Worm (Caenorhabditis elegans) whole organism, midembryonic: ENCODE results near the gene anoh-1.

Experiments used
- T22C8.4 ChIP-seq: fragments of 200-800 bp; sonication (Bioruptor generic); IDR thresholded peaks from 2 replicates; pipeline ENCODE4 v1.3.6; 2022; ENCODE audit warnings: missing genetic modification characterization, missing compliant biosample characterization
- flt-1 ChIP-seq: fragments of 200-800 bp; sonication (Bioruptor generic); IDR thresholded peaks from 2 replicates; pipeline ENCODE4 v1.3.6; 2022; ENCODE audit warnings: missing genetic modification characterization, missing compliant biosample characterization
- klf-2 ChIP-seq: fragments of 200-800 bp; sonication (Bioruptor generic); conservative IDR thresholded peaks from 2 replicates; pipeline ENCODE4 v1.3.6; 2022; ENCODE audit warnings: missing genetic modification reagents, missing genetic modification characterization, missing compliant biosample characterization
- med-1 ChIP-seq: sonication (generic microtip); optimal IDR thresholded peaks from 2 replicates; lab custom pipeline; 2017; ENCODE audit warnings: missing genetic modification characterization, mild to moderate bottlenecking, missing compliant biosample characterization, antibody characterized with exemption, missing genetic modification reagents; ENCODE audit not compliant: insufficient read depth
- ref-1 ChIP-seq: fragments of 200-800 bp; sonication (Bioruptor generic); conservative IDR thresholded peaks from 2 replicates; pipeline ENCODE4 v1.3.6; 2022; ENCODE audit warnings: missing genetic modification reagents, missing genetic modification characterization, missing compliant biosample characterization
- tab-1 ChIP-seq: fragments of 200-800 bp; sonication (Bioruptor generic); IDR thresholded peaks from 2 replicates; pipeline ENCODE4 v1.3.6; 2022; ENCODE audit warnings: missing genetic modification characterization, missing compliant biosample characterization
- ztf-23 ChIP-seq: fragments of 200-800 bp; sonication (Bioruptor generic); IDR thresholded peaks from 2 replicates; pipeline ENCODE4 v1.3.6; 2022; ENCODE audit warnings: missing genetic modification reagents, missing genetic modification characterization, missing compliant biosample characterization
- ztf-29 ChIP-seq: fragments of 200-800 bp; sonication (Bioruptor generic); IDR thresholded peaks from 2 replicates; pipeline ENCODE4 v1.3.6; 2022; ENCODE audit warnings: missing genetic modification reagents, missing genetic modification characterization, missing compliant biosample characterization

anoh-1 gene

DNA sequence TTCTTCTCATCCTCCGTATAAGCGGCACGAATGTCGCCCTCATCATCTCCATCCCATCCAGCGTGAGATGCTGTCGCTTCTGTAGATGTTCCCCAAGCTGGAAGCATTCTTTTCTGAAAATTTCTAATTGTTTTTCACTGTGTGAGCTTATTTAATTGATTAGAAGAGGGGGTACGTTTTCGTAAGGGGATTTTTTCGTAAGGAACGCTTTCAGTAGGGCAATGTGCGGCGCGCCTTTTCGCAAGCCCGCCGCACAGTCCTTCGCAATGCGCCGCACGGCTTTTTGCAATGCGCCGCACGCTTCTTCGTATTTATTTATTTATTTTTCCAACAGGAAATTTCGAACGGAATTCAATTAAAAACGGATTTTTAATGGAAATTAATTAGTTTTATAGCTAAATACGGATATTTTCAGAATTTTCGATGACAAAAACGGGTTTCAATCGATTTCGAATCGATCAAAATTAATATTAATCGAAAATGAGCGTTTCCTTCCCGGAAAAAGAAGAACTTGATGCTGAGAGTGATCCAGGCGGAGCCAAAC is 46.7 kb downstream of the anoh-1 start, which contains the start of gene set-25:
TSS of gene set-25 (minus strand) at position 120 of the 544 bp plus-strand sequence.
- TF ChIP-seq klf-2 (GFP tag; lab: Robert Waterston, UW): peak; percentile 77
- peak; percentile 86 for TF ChIP-seq ztf-23 (GFP tag; lab: Robert Waterston, UW)
- peak; percentile 34; the same call in 1 of the 2 replicates for TF ChIP-seq tab-1 (GFP tag; lab: Robert Waterston, UW)
- TF ChIP-seq flt-1: peak; percentile 67
- peak; percentile 48 for TF ChIP-seq med-1 (GFP tag; lab: Kevin White, UChicago)

DNA sequence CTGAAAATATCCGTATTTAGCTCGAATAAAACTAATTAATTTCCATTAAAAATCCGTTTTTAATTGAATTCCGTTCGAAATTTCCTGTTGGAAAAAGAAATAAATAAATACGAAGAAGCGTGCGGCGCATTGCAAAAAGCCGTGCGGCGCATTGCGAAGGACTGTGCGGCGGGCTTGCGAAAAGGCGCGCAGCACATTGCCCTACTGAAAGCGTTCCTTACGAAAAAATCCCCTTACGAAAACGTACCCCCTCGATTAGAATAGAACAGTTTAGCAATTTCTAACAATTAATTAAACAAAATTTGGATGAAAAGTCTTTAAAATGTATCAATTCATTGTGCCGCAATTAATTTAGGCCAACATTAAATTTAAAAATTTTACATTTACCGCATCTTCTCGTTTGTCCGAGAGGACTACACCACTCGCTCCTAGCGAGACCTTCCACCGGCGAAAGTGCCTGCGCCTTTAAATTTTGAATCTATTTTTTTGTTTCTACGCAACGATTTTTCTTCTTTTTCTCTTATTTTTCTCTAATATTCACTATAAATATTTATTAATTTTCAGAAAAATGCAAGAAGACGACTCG is 50.0 kb downstream of the anoh-1 start, which contains the start of gene npp-18:
TSS of gene npp-18 (plus strand) at position 565 of the 586 bp plus-strand sequence.
- TF ChIP-seq ztf-29 (GFP tag; lab: Robert Waterston, UW): peak; percentile 88
- TF ChIP-seq flt-1: peak; percentile 91
- peak; percentile 64 for TF ChIP-seq ref-1 (GFP tag; lab: Robert Waterston, UW)
- TF ChIP-seq T22C8.4 (GFP tag; lab: Robert Waterston, UW): peak; percentile 74
- TF ChIP-seq klf-2 (GFP tag; lab: Robert Waterston, UW): peak; percentile 84
- TF ChIP-seq tab-1 (GFP tag; lab: Robert Waterston, UW): peak; percentile 87
- TF ChIP-seq ztf-23 (GFP tag; lab: Robert Waterston, UW): peak; percentile 93

DNA sequence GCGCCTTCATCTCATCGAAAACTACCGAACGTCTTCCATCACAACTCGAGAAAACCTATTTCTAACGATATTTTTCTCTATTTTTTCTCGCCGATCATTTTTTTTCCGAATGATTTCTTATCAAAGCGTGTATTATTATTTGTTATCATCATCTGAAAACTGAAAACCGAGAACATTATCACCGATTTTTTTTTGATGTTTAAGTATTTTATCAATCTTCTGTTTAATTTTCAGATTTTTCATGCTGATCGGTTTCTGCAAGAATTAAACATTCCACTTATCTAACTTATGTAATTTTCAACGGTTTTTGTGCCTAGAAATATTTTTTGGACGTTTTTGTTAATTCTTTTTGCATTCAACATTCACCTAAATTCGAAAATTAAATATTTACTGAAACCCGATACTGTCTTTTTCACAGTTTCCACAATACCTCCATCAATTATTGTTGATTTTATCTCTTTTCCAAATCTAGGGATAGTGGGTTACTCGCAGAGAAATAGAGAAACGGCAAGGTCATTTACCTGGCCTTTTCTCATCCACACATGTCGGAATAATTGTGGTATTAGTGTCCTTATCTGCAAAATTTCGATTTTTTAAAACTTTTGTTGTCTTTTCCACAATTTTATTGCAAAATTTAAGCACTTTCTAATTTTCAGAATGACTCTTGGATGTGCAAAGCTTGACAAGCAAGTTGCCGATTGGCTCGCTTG is 52.5 kb downstream of the anoh-1 start, which contains the start of gene pgm-2:
TSS of gene pgm-2 (plus strand) at position 657 of the 710 bp plus-strand sequence.
- TF ChIP-seq ztf-23 (GFP tag; lab: Robert Waterston, UW) (no peak), ref-1 (GFP tag; lab: Robert Waterston, UW) (no peak), T22C8.4 (GFP tag; lab: Robert Waterston, UW) (no peak)

ce11 chrIII:13301983-13302382 is 55.6 kb downstream of the anoh-1 start:
- TF ChIP-seq T22C8.4 (GFP tag; lab: Robert Waterston, UW) (no peak), flt-1 (0 out of 2 replicates have a peak, but pooled peaks have one; percentile 12)

DNA sequence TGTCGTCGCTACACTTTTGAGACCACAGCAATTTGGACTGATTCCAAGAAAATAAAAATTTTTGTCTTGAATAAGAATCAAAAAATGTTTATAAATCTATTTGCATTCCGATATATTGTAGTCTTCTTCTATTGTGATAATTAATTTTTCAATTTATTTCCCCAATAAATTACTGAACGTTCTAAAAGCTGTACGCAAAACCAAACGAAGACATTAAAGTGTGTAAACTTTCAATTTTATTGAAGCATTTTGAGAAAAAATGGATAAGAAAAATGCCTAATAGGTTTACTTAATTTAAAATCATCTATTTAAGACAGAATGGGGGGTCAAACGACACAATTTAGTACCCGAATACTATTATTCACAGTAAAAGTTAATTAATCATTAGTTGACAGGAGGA is 56.2 kb downstream of the anoh-1 start:
- TF ChIP-seq med-1 (GFP tag; lab: Kevin White, UChicago): no peak
- TF ChIP-seq ztf-23 (GFP tag; lab: Robert Waterston, UW): no peak
- no peak for TF ChIP-seq ztf-29 (GFP tag; lab: Robert Waterston, UW)
